Worm (Caenorhabditis elegans) whole organism, early embryonic: ENCODE measurements around the gene str-166.

ENCODE experiments used
- B0310.2 ChIP-seq: sonication (generic microtip); optimal IDR thresholded peaks from 2 replicates; lab custom pipeline; 2016; ENCODE audit warnings: mild to moderate bottlenecking, missing genetic modification characterization, missing compliant biosample characterization
- F13C5.2 ChIP-seq: sonication (generic microtip); optimal IDR thresholded peaks from 2 replicates; lab custom pipeline; 2017; ENCODE audit warnings: mild to moderate bottlenecking, missing genetic modification characterization, inconsistent platforms, missing compliant biosample characterization
- aly-1 ChIP-seq: sonication (generic microtip); optimal IDR thresholded peaks from 2 replicates; lab custom pipeline; 2016; ENCODE audit warnings: missing genetic modification characterization, missing compliant biosample characterization
- ama-1 ChIP-seq: fragments of 150-350 bp; optimal IDR thresholded peaks from 2 replicates; lab custom pipeline; 2014
- ceh-13 ChIP-seq: fragments of 200-800 bp; sonication (Bioruptor generic); optimal IDR thresholded peaks from 2 replicates; lab custom pipeline; 2018; ENCODE audit warnings: mild to moderate bottlenecking, missing genetic modification characterization, missing compliant biosample characterization
- ceh-36 ChIP-seq: sonication (generic microtip); optimal IDR thresholded peaks from 2 replicates; lab custom pipeline; 2016; ENCODE audit warnings: missing genetic modification characterization, inconsistent platforms, missing compliant biosample characterization
- ets-7 ChIP-seq: sonication (generic microtip); optimal IDR thresholded peaks from 2 replicates; lab custom pipeline; 2016; ENCODE audit warnings: missing genotype, missing genetic modification characterization, missing compliant biosample characterization
- flt-1 ChIP-seq: fragments of 200-800 bp; sonication (Bioruptor generic); IDR thresholded peaks from 2 replicates; pipeline ENCODE4 v1.3.6; 2022; ENCODE audit warnings: missing genetic modification characterization, missing compliant biosample characterization
- hmbx-1 ChIP-seq: sonication (generic microtip); optimal IDR thresholded peaks from 2 replicates; lab custom pipeline; 2016; ENCODE audit warnings: mild to moderate bottlenecking, missing genetic modification characterization, missing compliant biosample characterization
- hmg-4 ChIP-seq: fragments of 200-800 bp; sonication (Bioruptor generic); optimal IDR thresholded peaks from 2 replicates; lab custom pipeline; 2018; ENCODE audit warnings: mild to moderate bottlenecking, missing genetic modification characterization, missing compliant biosample characterization
- hnd-1 ChIP-seq: sonication (generic microtip); optimal IDR thresholded peaks from 2 replicates; lab custom pipeline; 2016; ENCODE audit warnings: missing genetic modification characterization, missing compliant biosample characterization
- pes-1 ChIP-seq: fragments of 200-800 bp; sonication (Bioruptor generic); IDR thresholded peaks from 2 replicates; pipeline ENCODE4 v1.3.6; 2022; ENCODE audit warnings: missing genetic modification reagents, missing genetic modification characterization, missing compliant biosample characterization
- scrt-1 ChIP-seq: fragments of 200-800 bp; sonication (Bioruptor generic); IDR thresholded peaks from 2 replicates; pipeline ENCODE4 v1.3.6; 2022; ENCODE audit warnings: missing genetic modification characterization, missing compliant biosample characterization
- sea-1 ChIP-seq: fragments of 200-800 bp; sonication (Bioruptor generic); conservative IDR thresholded peaks from 2 replicates; pipeline ENCODE4 v1.3.6; 2022; ENCODE audit warnings: missing genetic modification characterization, missing compliant biosample characterization
- tbx-11 ChIP-seq: fragments of 200-800 bp; sonication (Bioruptor generic); IDR thresholded peaks from 2 replicates; pipeline ENCODE4 v1.3.6; 2022; ENCODE audit warnings: missing genetic modification characterization, missing compliant biosample characterization
- tbx-37 ChIP-seq: fragments of 200-800 bp; sonication (Bioruptor generic); conservative IDR thresholded peaks from 2 replicates; pipeline ENCODE4 v1.3.6; 2022; ENCODE audit warnings: missing genetic modification reagents, missing genetic modification characterization, missing compliant biosample characterization
- tra-4 ChIP-seq: sonication (generic microtip); optimal IDR thresholded peaks from 2 replicates; lab custom pipeline; 2017; ENCODE audit warnings: missing genetic modification characterization, missing compliant biosample characterization

Gene str-166

ce11 chrIV:4890543-4890942 is 6.5 kb downstream of the str-166 start, which contains the start of gene T08B6.9:
TSS of gene T08B6.9 (plus strand) at chrIV:4890843.
- TF ChIP-seq aly-1 (no peak), pes-1 (GFP tag; lab: Robert Waterston, UW) (no peak), hmbx-1 (no peak), tbx-11 (GFP tag; lab: Robert Waterston, UW) (no peak)

DNA sequence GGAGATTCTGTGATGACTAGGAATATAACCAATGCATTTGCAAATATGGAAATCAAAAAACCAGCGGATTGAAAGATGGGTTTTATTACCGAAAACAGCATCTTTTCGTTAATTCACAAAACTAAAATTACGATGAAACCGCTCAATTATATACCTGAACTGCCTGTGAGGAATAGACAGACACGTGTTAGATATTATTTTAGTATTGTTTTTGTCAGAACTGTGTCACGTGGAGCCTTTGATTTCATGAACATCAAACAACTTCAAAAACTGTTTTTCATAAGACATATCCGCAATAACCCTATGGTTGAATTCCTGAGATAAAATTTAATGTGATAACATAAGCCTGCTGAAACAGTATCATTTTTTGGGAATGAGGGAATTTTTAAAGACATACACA is 19.9 kb downstream of the str-166 start, which contains the start of gene str-161:
Gene str-161 (minus strand): TSS at position 101 of the 400 bp plus-strand sequence.
- TF ChIP-seq B0310.2 = no peak
- no peak for TF ChIP-seq aly-1
- TF ChIP-seq tra-4 (tag; lab: Kevin White, UChicago) = no peak
- no peak for TF ChIP-seq tbx-37 (GFP tag; lab: Robert Waterston, UW)
- TF ChIP-seq sea-1 (GFP tag; lab: Robert Waterston, UW) = no peak
- no peak for TF ChIP-seq ets-7
- no peak for TF ChIP-seq hmbx-1
- TF ChIP-seq hnd-1 (tag; lab: Kevin White, UChicago) = no peak
- TF ChIP-seq ama-1 (lab: Kevin White, UChicago) = no peak
- no peak for TF ChIP-seq ceh-36
- no peak for TF ChIP-seq scrt-1 (GFP tag; lab: Robert Waterston, UW)
- no peak for TF ChIP-seq pes-1 (GFP tag; lab: Robert Waterston, UW)
- TF ChIP-seq hmg-4 (GFP tag; lab: Kevin White, UChicago) = no peak
- TF ChIP-seq tbx-11 (GFP tag; lab: Robert Waterston, UW) = no peak

ce11 chrIV:4905645-4906135 is 21.6 kb downstream of the str-166 start, which contains the start of gene T08B6.4:
TSS of gene T08B6.4 (plus strand) at chrIV:4905695.
- TF ChIP-seq ama-1 (lab: Kevin White, UChicago) (no peak), hmbx-1 (no peak), ceh-13 (GFP tag; lab: Kevin White, UChicago) (no peak), scrt-1 (GFP tag; lab: Robert Waterston, UW) (no peak), tra-4 (tag; lab: Kevin White, UChicago) (no peak), ceh-36 (no peak), pes-1 (GFP tag; lab: Robert Waterston, UW) (no peak), ets-7 (no peak), tbx-37 (GFP tag; lab: Robert Waterston, UW) (no peak), aly-1 (no peak), hmg-4 (GFP tag; lab: Kevin White, UChicago) (no peak), tbx-11 (GFP tag; lab: Robert Waterston, UW) (no peak)

- no peak for TF ChIP-seq sea-1 (GFP tag; lab: Robert Waterston, UW)
- TF ChIP-seq ets-7 = no peak
- no peak for TF ChIP-seq ama-1 (lab: Kevin White, UChicago)
- TF ChIP-seq F13C5.2 (tag; lab: Kevin White, UChicago) = no peak
- TF ChIP-seq pes-1 (GFP tag; lab: Robert Waterston, UW) = no peak
These were observed 25.0 kb downstream of the str-166 start, which contains the start of gene str-159 for ce11 chrIV:4909039-4909438. TSS of gene str-159 (plus strand) at chrIV:4909339.

ce11 chrIV:4913090-4913489 is 29.0 kb downstream of the str-166 start, which contains the start of gene str-156:
TSS of gene str-156 (plus strand) at chrIV:4913390.
- no peak for TF ChIP-seq aly-1
- no peak for TF ChIP-seq flt-1 (GFP tag; lab: Robert Waterston, UW)
- no peak for TF ChIP-seq hmbx-1
- TF ChIP-seq ceh-36 = no peak
- TF ChIP-seq F13C5.2 (tag; lab: Kevin White, UChicago) = no peak
- TF ChIP-seq ceh-13 (GFP tag; lab: Kevin White, UChicago) = no peak
- TF ChIP-seq ama-1 (lab: Kevin White, UChicago) = no peak
- no peak for TF ChIP-seq tra-4 (tag; lab: Kevin White, UChicago)
- TF ChIP-seq scrt-1 (GFP tag; lab: Robert Waterston, UW) = no peak
- TF ChIP-seq hmg-4 (GFP tag; lab: Kevin White, UChicago) = no peak
- no peak for TF ChIP-seq pes-1 (GFP tag; lab: Robert Waterston, UW)
- no peak for TF ChIP-seq hnd-1 (tag; lab: Kevin White, UChicago)
- no peak for TF ChIP-seq tbx-37 (GFP tag; lab: Robert Waterston, UW)
- no peak for TF ChIP-seq tbx-11 (GFP tag; lab: Robert Waterston, UW)

- TF ChIP-seq scrt-1 (GFP tag; lab: Robert Waterston, UW) = no peak
- no peak for TF ChIP-seq B0310.2
- no peak for TF ChIP-seq F13C5.2 (tag; lab: Kevin White, UChicago)
- TF ChIP-seq ets-7 = no peak
These were observed 31.6 kb downstream of the str-166 start, which contains the start of gene str-155 for ce11 chrIV:4915689-4916088. TSS of gene str-155 (plus strand) at chrIV:4915989.

DNA sequence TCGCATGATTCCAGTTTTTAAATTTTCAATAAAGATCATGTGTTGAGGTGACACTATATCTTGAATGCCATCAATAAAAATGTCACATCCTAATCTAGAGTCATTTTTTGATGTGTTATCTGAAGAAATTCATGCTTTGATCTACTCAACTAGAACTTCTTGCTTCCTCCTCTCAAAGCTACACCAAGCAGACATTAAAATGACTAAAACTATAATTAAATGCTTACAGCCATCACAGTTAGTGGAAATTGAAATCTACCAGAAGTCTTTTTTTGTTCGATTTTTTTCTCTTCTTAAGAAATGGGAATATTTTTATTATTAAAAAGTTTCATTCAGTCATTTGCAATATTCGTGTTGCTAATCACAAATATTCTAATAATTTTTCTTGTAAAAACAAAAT is 33.7 kb downstream of the str-166 start, which contains the start of gene str-158:
Gene str-158 (plus strand): TSS at position 301 of the 400 bp plus-strand sequence.
- TF ChIP-seq B0310.2 (no peak), hmbx-1 (no peak), ama-1 (lab: Kevin White, UChicago) (no peak), tra-4 (tag; lab: Kevin White, UChicago) (no peak), flt-1 (GFP tag; lab: Robert Waterston, UW) (no peak), tbx-11 (GFP tag; lab: Robert Waterston, UW) (no peak), F13C5.2 (tag; lab: Kevin White, UChicago) (no peak), hmg-4 (GFP tag; lab: Kevin White, UChicago) (no peak), sea-1 (GFP tag; lab: Robert Waterston, UW) (no peak), hnd-1 (tag; lab: Kevin White, UChicago) (no peak), ceh-13 (GFP tag; lab: Kevin White, UChicago) (no peak), ceh-36 (no peak), pes-1 (GFP tag; lab: Robert Waterston, UW) (no peak), ets-7 (no peak), tbx-37 (GFP tag; lab: Robert Waterston, UW) (no peak), scrt-1 (GFP tag; lab: Robert Waterston, UW) (no peak), aly-1 (no peak)

ce11 chrIV:4930045-4930444 is 46.0 kb downstream of the str-166 start, which contains the start of gene Y9C9A.8:
TSS of gene Y9C9A.8 (plus strand) at chrIV:4930345.
- TF ChIP-seq ets-7 (no peak), scrt-1 (GFP tag; lab: Robert Waterston, UW) (no peak), ceh-13 (GFP tag; lab: Kevin White, UChicago) (no peak), B0310.2 (no peak), ama-1 (lab: Kevin White, UChicago) (no peak), tra-4 (tag; lab: Kevin White, UChicago) (no peak), flt-1 (GFP tag; lab: Robert Waterston, UW) (no peak), pes-1 (GFP tag; lab: Robert Waterston, UW) (no peak), tbx-37 (GFP tag; lab: Robert Waterston, UW) (no peak), hmbx-1 (no peak), ceh-36 (no peak), F13C5.2 (tag; lab: Kevin White, UChicago) (no peak), tbx-11 (GFP tag; lab: Robert Waterston, UW) (no peak), aly-1 (no peak), hnd-1 (tag; lab: Kevin White, UChicago) (no peak), hmg-4 (GFP tag; lab: Kevin White, UChicago) (no peak), sea-1 (GFP tag; lab: Robert Waterston, UW) (no peak)
